Worm (Caenorhabditis elegans): Measurements from ENCODE around the gene mak-1.
A peak's percentile ranks its signal among the peaks of the same experiment; 100 is the strongest.

- TF ChIP-seq snpc-4 (tag; optimal IDR thresholded peaks at IDR 0.05) (no peak), nhr-77 (tag; optimal IDR thresholded peaks at IDR 0.05) (no peak), dpl-1 (GFP tag; optimal IDR thresholded peaks at IDR 0.05) (no peak), ama-1 (optimal IDR thresholded peaks at IDR 0.05) (no peak), hlh-17 (GFP tag; optimal IDR thresholded peaks at IDR 0.05; ENCODE audit: borderline replicate concordance) (no peak), lin-39 (tag; optimal IDR thresholded peaks at IDR 0.05) (peak; percentile 65), egl-27 (tag; optimal IDR thresholded peaks at IDR 0.05) (no peak), mep-1 (tag; optimal IDR thresholded peaks at IDR 0.05) (no peak), pqm-1 (tag; optimal IDR thresholded peaks at IDR 0.05) (no peak), lin-15B (tag; optimal IDR thresholded peaks at IDR 0.05) (no peak)
Measured at ce11 chrII:8707024-8707423, 36.8 kb upstream of the mak-1 start, which contains the start of gene cup-16.
